Worm (Caenorhabditis elegans): Measurements from ENCODE around the gene F15H10.7.

DNA sequence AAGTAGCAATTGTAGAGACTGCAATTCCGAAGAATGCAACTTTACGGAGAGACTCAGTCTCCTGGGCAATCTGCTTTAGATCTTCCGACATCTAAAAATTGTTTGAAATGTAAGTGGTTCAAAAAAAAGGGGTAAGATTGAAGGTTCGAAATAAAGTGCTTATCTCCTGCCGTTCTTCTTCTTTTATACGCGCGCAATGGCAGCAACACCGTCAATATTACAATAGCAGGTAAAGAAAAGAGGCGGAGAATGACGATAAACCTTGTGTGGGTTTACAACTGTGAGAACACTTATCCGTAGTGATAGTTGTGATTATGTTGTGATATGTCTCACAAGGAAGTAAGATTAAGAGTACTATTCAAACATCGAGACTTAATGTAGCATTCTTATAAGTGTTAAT, 15.6 kb upstream of the F15H10.7 start, which contains the start of gene col-13:
- TF ChIP-seq fos-1 (tag; optimal IDR thresholded peaks at IDR 0.05) (no peak), mml-1 (tag; optimal IDR thresholded peaks at IDR 0.05) (no peak), unc-39 (tag; optimal IDR thresholded peaks at IDR 0.05) (no peak), fkh-10 (GFP tag; optimal IDR thresholded peaks at IDR 0.05) (no peak), ztf-4 (tag; optimal IDR thresholded peaks at IDR 0.05) (no peak), ceh-28 (tag; optimal IDR thresholded peaks at IDR 0.05) (no peak), hmg-11 (tag; optimal IDR thresholded peaks at IDR 0.05) (no peak), nhr-12 (tag; optimal IDR thresholded peaks at IDR 0.05) (no peak)
